Worm (Caenorhabditis elegans) whole organism, mixed stage, embryonic: Measurements from ENCODE around the gene rac-2.

ENCODE experiments used
- elt-1 ChIP-seq: sonication (generic microtip); optimal IDR thresholded peaks from 2 replicates; lab custom pipeline; 2017; ENCODE audit warnings: missing genetic modification characterization, mild to moderate bottlenecking, missing compliant biosample characterization, antibody characterized with exemption, moderate library complexity, borderline replicate concordance; ENCODE audit not compliant: insufficient read depth
- nhr-237 ChIP-seq: fragments of 150-350 bp; optimal IDR thresholded peaks from 2 replicates; lab custom pipeline; 2014; ENCODE audit warnings: missing biosample characterization, missing genetic modification characterization
- nhr-28 ChIP-seq: fragments of 150-350 bp; optimal IDR thresholded peaks from 2 replicates; lab custom pipeline; 2014; ENCODE audit warnings: missing biosample characterization, missing genetic modification characterization
- unc-39 ChIP-seq: fragments of 150-350 bp; optimal IDR thresholded peaks from 2 replicates; lab custom pipeline; 2014; ENCODE audit warnings: missing biosample characterization, missing genetic modification characterization
- unc-62 ChIP-seq: fragments of 150-350 bp; optimal IDR thresholded peaks from 2 replicates; lab custom pipeline; 2014; ENCODE audit warnings: missing biosample characterization, missing genetic modification reagents, missing genetic modification characterization

DNA sequence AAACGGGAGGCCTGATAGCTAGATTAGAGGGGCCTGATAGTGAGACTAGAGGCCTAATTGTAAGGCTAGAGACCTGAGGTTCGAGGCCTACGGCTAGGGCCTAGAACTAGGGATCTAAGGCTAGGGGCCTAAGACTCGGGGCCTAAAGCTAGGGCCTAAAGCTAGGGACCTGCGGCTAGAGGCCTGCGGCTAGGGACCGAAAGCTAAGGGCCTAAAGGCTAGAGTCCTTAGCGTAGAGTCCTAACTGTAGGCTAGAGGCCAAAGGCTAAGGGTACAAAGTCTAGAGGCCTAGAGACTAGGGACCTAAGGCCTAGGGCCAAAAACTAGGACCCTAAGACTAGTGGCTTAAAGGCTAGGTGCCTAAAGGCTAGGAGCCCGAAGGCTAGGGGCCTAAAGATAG is 25.1 kb downstream of the rac-2 start:
- TF ChIP-seq nhr-237 (no peak), nhr-28 (no peak), unc-62 (GFP tag; lab: Kevin White, UChicago) (no peak), unc-39 (tag; lab: Kevin White, UChicago) (no peak), elt-1 (tag; lab: Kevin White, UChicago) (no peak)
